Fruit fly (Drosophila melanogaster) Kc167 (cell line): ENCODE measurements around the gene Nep1.

Experiments used
- Myc ChIP-seq: fragments of >200 bp; optimal IDR thresholded peaks from 2 replicates; lab custom pipeline; 2017; ENCODE audit warnings: missing external identifiers
- h ChIP-seq: fragments of >200 bp; optimal IDR thresholded peaks from 3 replicates; lab custom pipeline; 2018; ENCODE audit warnings: missing external identifiers
- insv ChIP-seq: fragments of >200 bp; optimal IDR thresholded peaks from 3 replicates; lab custom pipeline; 2018; ENCODE audit warnings: missing external identifiers
- ttk ChIP-seq: sonication (Bioruptor generic); optimal IDR thresholded peaks from 2 replicates; lab custom pipeline; 2017; ENCODE audit warnings: missing external identifiers

DNA sequence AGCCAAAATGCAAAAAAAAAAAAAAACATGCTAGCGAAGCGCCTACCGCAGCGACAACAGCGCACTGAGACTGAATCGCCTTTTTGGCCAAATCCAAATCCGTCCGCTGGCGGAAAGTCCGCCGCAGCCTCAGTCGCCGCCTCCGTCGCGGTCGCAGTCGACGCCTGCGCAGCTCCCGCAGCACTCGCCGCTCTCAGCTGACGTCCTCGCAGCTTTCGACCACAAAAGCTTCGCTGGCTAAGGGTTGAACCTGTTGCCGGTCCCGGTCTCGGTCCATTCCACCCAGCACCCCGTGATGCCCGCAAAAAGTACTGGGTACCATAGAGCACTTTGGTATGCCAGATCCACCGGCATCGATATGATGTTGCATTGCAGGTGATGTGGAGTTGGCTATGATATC is 9.7 kb upstream of the Nep1 start, which contains the start of gene CG4660:
- no peak for TF ChIP-seq ttk (lab: Kevin White, UChicago)
- TF ChIP-seq insv = no peak
- no peak for TF ChIP-seq h (lab: Kevin White, UChicago)
- no peak for TF ChIP-seq Myc (lab: Kevin White, UChicago)
